Worm (Caenorhabditis elegans) whole organism, late embryonic: Measurements from ENCODE around the gene C29E4.15.

ENCODE experiments used
- F13H6.1 ChIP-seq: sonication (generic microtip); optimal IDR thresholded peaks from 2 replicates; lab custom pipeline; 2016; ENCODE audit warnings: missing genetic modification characterization, missing compliant biosample characterization
- K02D7.2 ChIP-seq: sonication (generic microtip); optimal IDR thresholded peaks from 2 replicates; lab custom pipeline; 2017; ENCODE audit warnings: mild to moderate bottlenecking, missing genetic modification characterization, missing compliant biosample characterization
- K09A11.1 ChIP-seq: sonication (generic microtip); optimal IDR thresholded peaks from 2 replicates; lab custom pipeline; 2017; ENCODE audit warnings: antibody characterized with exemption, mild to moderate bottlenecking, missing genetic modification characterization, missing compliant biosample characterization; ENCODE audit not compliant: insufficient read depth
- ahr-1 ChIP-seq: sonication (generic microtip); optimal IDR thresholded peaks from 2 replicates; lab custom pipeline; 2016; ENCODE audit warnings: missing genetic modification characterization, missing compliant biosample characterization
- ama-1 ChIP-seq: fragments of 150-350 bp; optimal IDR thresholded peaks from 2 replicates; lab custom pipeline; 2014
- ceh-14 ChIP-seq: sonication (generic microtip); optimal IDR thresholded peaks from 2 replicates; lab custom pipeline; 2016; ENCODE audit warnings: missing genotype, missing genetic modification characterization, missing compliant biosample characterization
- ceh-19 ChIP-seq: fragments of 200-800 bp; sonication (Bioruptor generic); optimal IDR thresholded peaks from 2 replicates; lab custom pipeline; 2018; ENCODE audit warnings: mild to moderate bottlenecking, missing genetic modification characterization, missing compliant biosample characterization
- ceh-22 ChIP-seq: sonication (generic microtip); optimal IDR thresholded peaks from 2 replicates; lab custom pipeline; 2017; ENCODE audit warnings: missing biosample characterization, missing genetic modification characterization
- ceh-31 ChIP-seq: sonication (generic microtip); optimal IDR thresholded peaks from 2 replicates; lab custom pipeline; 2016; ENCODE audit warnings: missing genetic modification characterization, missing compliant biosample characterization
- ceh-34 ChIP-seq: sonication (generic microtip); optimal IDR thresholded peaks from 2 replicates; lab custom pipeline; 2016; ENCODE audit warnings: mild to moderate bottlenecking, missing genetic modification characterization, missing compliant biosample characterization
- ceh-45 ChIP-seq: fragments of 200-800 bp; sonication (Bioruptor generic); IDR thresholded peaks from 2 replicates; pipeline ENCODE4 v1.3.6; 2022; ENCODE audit warnings: missing genetic modification reagents, missing genetic modification characterization, missing compliant biosample characterization
- ceh-6 ChIP-seq: fragments of 200-800 bp; sonication (Bioruptor generic); optimal IDR thresholded peaks from 2 replicates; lab custom pipeline; 2018; ENCODE audit warnings: mild to moderate bottlenecking, missing genetic modification characterization, missing compliant biosample characterization
- ceh-9 ChIP-seq: sonication (generic microtip); optimal IDR thresholded peaks from 2 replicates; lab custom pipeline; 2016; ENCODE audit warnings: mild to moderate bottlenecking, missing genetic modification characterization, inconsistent platforms, missing compliant biosample characterization
- dmd-4 ChIP-seq: sonication (generic microtip); optimal IDR thresholded peaks from 2 replicates; lab custom pipeline; 2016; ENCODE audit warnings: borderline replicate concordance, missing genetic modification characterization, missing compliant biosample characterization
- dve-1 ChIP-seq: sonication (generic microtip); optimal IDR thresholded peaks from 2 replicates; lab custom pipeline; 2017; ENCODE audit warnings: antibody characterized with exemption, mild to moderate bottlenecking, missing genetic modification characterization, missing compliant biosample characterization
- elt-2 ChIP-seq: sonication (generic microtip); optimal IDR thresholded peaks from 2 replicates; lab custom pipeline; 2016; ENCODE audit warnings: missing genetic modification reagents, missing genetic modification characterization, missing compliant biosample characterization
- elt-4 ChIP-seq: sonication (generic microtip); optimal IDR thresholded peaks from 2 replicates; lab custom pipeline; 2016; ENCODE audit warnings: missing genetic modification characterization, missing compliant biosample characterization
- eyg-1 ChIP-seq: sonication (generic microtip); optimal IDR thresholded peaks from 2 replicates; lab custom pipeline; 2016; ENCODE audit warnings: missing genotype, missing genetic modification characterization, missing compliant biosample characterization
- gmeb-2 ChIP-seq: sonication (generic microtip); optimal IDR thresholded peaks from 2 replicates; lab custom pipeline; 2016; ENCODE audit warnings: missing genetic modification characterization, inconsistent platforms, missing compliant biosample characterization
- hlh-13 ChIP-seq: fragments of 200-800 bp; sonication (Bioruptor generic); optimal IDR thresholded peaks from 2 replicates; lab custom pipeline; 2018; ENCODE audit warnings: mild to moderate bottlenecking, missing genetic modification characterization, missing compliant biosample characterization
- hlh-30 ChIP-seq: sonication (generic microtip); optimal IDR thresholded peaks from 2 replicates; lab custom pipeline; 2017; ENCODE audit warnings: antibody characterized with exemption, missing genetic modification characterization, missing compliant biosample characterization; ENCODE audit not compliant: insufficient read depth
- hlh-8 ChIP-seq: sonication (generic microtip); optimal IDR thresholded peaks from 2 replicates; lab custom pipeline; 2016; ENCODE audit warnings: missing genotype, missing genetic modification characterization, missing compliant biosample characterization
- lin-11 ChIP-seq: fragments of 200-800 bp; sonication (Bioruptor generic); optimal IDR thresholded peaks from 2 replicates; lab custom pipeline; 2018; ENCODE audit warnings: mild to moderate bottlenecking, missing genetic modification characterization, missing compliant biosample characterization
- nfya-1 ChIP-seq: sonication (generic microtip); optimal IDR thresholded peaks from 2 replicates; lab custom pipeline; 2017; ENCODE audit warnings: missing genetic modification characterization, mild to moderate bottlenecking, missing compliant biosample characterization, antibody characterized with exemption, moderate library complexity
- nhr-11 ChIP-seq: fragments of 150-350 bp; optimal IDR thresholded peaks from 2 replicates; lab custom pipeline; 2014; ENCODE audit warnings: missing biosample characterization, missing genetic modification characterization
- npax-4 ChIP-seq: sonication (generic microtip); optimal IDR thresholded peaks from 2 replicates; lab custom pipeline; 2016; ENCODE audit warnings: missing genetic modification characterization, missing compliant biosample characterization
- pax-1 ChIP-seq: fragments of 150-350 bp; optimal IDR thresholded peaks from 2 replicates; lab custom pipeline; 2014; ENCODE audit warnings: missing biosample characterization, missing genetic modification characterization
- pqm-1 ChIP-seq: sonication (generic microtip); optimal IDR thresholded peaks from 2 replicates; lab custom pipeline; 2016; ENCODE audit warnings: missing genetic modification characterization, missing compliant biosample characterization
- ref-2 ChIP-seq: sonication (generic microtip); optimal IDR thresholded peaks from 2 replicates; lab custom pipeline; 2016; ENCODE audit warnings: missing genetic modification characterization, missing compliant biosample characterization
- rnt-1 ChIP-seq: sonication (generic microtip); optimal IDR thresholded peaks from 2 replicates; lab custom pipeline; 2016; ENCODE audit warnings: missing genetic modification characterization, missing compliant biosample characterization
- sdc-2 ChIP-seq: sonication (generic microtip); optimal IDR thresholded peaks from 2 replicates; lab custom pipeline; 2016; ENCODE audit warnings: missing genotype, missing genetic modification characterization, missing compliant biosample characterization
- syd-9 ChIP-seq: sonication (generic microtip); optimal IDR thresholded peaks from 2 replicates; lab custom pipeline; 2016; ENCODE audit warnings: mild to moderate bottlenecking, missing genetic modification characterization, moderate library complexity, missing compliant biosample characterization
- unc-55 ChIP-seq: sonication (generic microtip); optimal IDR thresholded peaks from 2 replicates; lab custom pipeline; 2017; ENCODE audit warnings: missing biosample characterization, missing genetic modification reagents, missing genetic modification characterization
- unc-86 ChIP-seq: sonication (generic microtip); optimal IDR thresholded peaks from 2 replicates; lab custom pipeline; 2016; ENCODE audit warnings: missing genetic modification characterization, missing compliant biosample characterization

The C29E4.15 gene

DNA sequence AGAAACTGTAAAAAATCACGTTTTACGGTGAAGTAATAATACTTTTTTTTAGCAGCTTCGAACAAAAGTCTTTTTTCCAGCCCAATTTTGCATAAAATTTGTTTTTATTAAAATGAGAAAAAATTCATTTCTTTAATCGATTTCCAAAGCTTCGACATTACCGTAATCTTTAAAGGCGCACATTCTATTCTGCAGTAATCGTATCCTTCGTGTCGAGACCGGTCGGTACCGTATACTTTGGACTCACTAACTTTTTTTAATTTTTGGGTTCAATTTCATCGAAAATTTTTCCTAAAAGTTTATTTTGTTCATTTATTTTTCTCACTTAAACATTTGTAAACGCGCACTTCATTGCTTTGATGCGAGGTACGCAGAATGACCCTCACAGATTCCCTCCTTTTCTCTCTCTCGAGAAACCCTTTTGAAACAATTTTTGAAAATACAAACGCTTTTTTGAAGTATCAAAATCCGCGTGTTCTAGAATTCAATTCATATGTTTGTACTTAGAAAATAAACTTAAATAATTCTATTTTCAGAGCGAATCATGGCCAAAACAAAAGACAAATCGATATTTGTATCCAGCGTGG is 34.3 kb downstream of the C29E4.15 start, which contains the start of gene hrpk-2:
Gene hrpk-2, plus strand, starts transcription at position 537 of the 587 bp plus-strand sequence.
- TF ChIP-seq K09A11.1 (no peak), hlh-13 (GFP tag; lab: Kevin White, UChicago) (no peak), syd-9 (tag; lab: Kevin White, UChicago) (no peak), hlh-30 (tag; lab: Kevin White, UChicago) (no peak), npax-4 (tag; lab: Kevin White, UChicago) (no peak), ceh-34 (no peak), unc-55 (no peak), F13H6.1 (no peak)

DNA sequence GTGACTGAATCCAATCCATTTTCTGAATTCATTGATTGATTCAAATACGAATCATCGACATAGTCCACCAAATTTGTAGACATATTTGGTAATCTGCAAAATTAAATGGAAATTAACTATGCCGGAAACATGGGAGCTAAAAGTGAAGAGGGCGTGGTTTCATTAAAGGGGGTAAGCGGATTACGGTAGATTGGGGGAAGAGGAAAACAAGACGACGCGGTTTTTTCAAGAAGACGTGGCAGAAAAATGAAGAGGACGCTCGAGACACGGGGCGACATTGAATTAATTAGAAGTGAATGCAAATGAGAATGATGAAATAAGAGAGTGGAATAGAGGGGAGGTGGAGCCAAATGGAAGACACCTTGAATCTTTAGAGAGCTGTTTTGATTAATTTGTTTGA is 43.9 kb downstream of the C29E4.15 start, which contains the start of gene npr-17:
Gene npr-17, minus strand, starts transcription at position 101 of the 400 bp plus-strand sequence.
- TF ChIP-seq K02D7.2 (tag; lab: Kevin White, UChicago) (no peak), ceh-31 (tag; lab: Kevin White, UChicago) (no peak), ceh-45 (GFP tag; lab: Robert Waterston, UW) (no peak), dmd-4 (no peak), elt-2 (tag; lab: Kevin White, UChicago) (no peak), ceh-22 (tag; lab: Kevin White, UChicago) (no peak), ceh-14 (tag; lab: Kevin White, UChicago) (no peak), sdc-2 (tag; lab: Kevin White, UChicago) (no peak), ceh-19 (no peak), npax-4 (tag; lab: Kevin White, UChicago) (no peak), rnt-1 (tag; lab: Kevin White, UChicago) (no peak)

DNA sequence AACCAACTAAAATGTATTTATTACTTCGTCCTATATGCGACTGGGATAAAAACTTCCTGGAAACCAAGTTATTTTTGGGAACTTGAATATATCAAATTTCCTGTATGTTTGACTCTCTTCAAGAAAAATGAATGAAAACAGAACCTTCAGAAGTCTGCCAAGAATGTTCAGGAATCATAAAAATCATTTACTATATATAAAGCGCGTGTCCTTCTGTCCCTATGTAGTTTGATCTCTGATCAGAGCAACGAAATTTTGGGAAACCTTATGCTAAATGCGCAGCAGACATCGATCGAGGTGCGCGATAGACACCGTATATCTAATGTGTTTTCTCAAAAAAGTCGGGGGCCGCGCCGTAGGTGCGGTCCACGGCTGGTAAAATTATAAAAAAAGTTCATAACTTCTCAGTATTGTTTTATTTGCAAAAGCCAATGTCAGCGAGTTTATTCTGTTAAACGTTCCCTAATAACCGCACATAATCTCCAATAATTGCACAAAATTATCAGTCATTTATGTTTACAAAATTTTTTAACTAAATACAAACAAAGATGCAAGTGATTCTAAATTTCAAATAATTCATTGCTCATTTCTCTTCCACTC is 45.1 kb downstream of the C29E4.15 start:
- TF ChIP-seq pqm-1 (tag; lab: Kevin White, UChicago), result no peak

DNA sequence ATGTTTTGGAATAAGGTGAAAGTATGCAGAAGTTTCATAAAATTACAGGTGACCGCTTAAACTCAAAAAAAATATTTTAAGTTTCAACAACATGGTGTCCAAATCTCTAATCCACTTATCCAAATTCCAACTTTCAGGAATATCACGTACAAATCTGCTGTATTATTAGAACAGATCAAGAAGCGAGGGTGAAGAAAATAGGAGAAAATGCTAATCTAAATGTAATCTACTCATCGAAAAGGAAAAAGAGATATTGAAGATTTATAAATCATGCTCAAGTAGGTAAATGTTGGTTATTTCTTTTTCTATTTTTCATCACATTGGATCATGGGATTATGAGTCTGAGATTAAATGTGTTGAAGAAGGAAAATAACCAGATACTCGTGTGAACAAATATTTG is 49.1 kb downstream of the C29E4.15 start:
- TF ChIP-seq ama-1 (lab: Kevin White, UChicago) (no peak), ceh-34 (no peak), ceh-9 (tag; lab: Kevin White, UChicago) (no peak), dve-1 (tag; lab: Kevin White, UChicago) (no peak), ceh-6 (GFP tag; lab: Kevin White, UChicago) (no peak), nfya-1 (no peak), lin-11 (tag; lab: Kevin White, UChicago) (no peak), gmeb-2 (tag; lab: Kevin White, UChicago) (no peak), npax-4 (tag; lab: Kevin White, UChicago) (no peak), pax-1 (tag; lab: Kevin White, UChicago) (no peak), unc-86 (tag; lab: Kevin White, UChicago) (no peak), syd-9 (tag; lab: Kevin White, UChicago) (no peak), elt-4 (no peak), hlh-8 (tag; lab: Kevin White, UChicago) (no peak), nhr-11 (tag; lab: Kevin White, UChicago) (no peak), K02D7.2 (tag; lab: Kevin White, UChicago) (no peak), eyg-1 (tag; lab: Kevin White, UChicago) (no peak), ceh-31 (tag; lab: Kevin White, UChicago) (no peak)

DNA sequence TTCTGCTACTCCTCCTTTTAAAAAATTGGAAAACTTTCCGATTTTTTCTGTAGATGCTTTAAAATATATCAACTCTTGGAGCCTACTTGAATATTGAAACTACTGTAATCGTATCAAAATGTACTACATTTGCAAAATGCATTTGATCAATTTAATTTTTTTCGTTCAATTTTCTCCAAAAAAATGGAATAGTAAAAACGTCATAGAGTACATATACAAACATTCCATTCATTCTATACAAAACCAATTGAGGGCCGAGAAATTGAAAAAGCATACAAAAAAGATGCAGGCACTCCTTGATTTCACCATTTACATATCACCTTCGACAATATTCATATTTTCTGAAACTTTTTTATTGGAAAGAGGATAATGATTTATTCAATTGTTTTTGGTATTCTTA is 51.7 kb downstream of the C29E4.15 start, which contains the start of gene C06G4.6:
Gene C06G4.6, plus strand, starts transcription at position 301 of the 400 bp plus-strand sequence.
- TF ChIP-seq ahr-1 (tag; lab: Kevin White, UChicago) (no peak), ref-2 (tag; lab: Kevin White, UChicago) (no peak), hlh-8 (tag; lab: Kevin White, UChicago) (no peak), ceh-14 (tag; lab: Kevin White, UChicago) (no peak)
